Worm (Caenorhabditis elegans) whole organism, midembryonic: ENCODE measurements around the gene col-98.

Experiments
- T22C8.4 ChIP-seq: fragments of 200-800 bp; sonication (Bioruptor generic); IDR thresholded peaks from 2 replicates; pipeline ENCODE4 v1.3.6; 2022; ENCODE audit warnings: missing genetic modification characterization, missing compliant biosample characterization
- cog-1 ChIP-seq: sonication (generic microtip); optimal IDR thresholded peaks from 2 replicates; lab custom pipeline; 2016; ENCODE audit warnings: missing genetic modification characterization, missing compliant biosample characterization
- flt-1 ChIP-seq: fragments of 200-800 bp; sonication (Bioruptor generic); IDR thresholded peaks from 2 replicates; pipeline ENCODE4 v1.3.6; 2022; ENCODE audit warnings: missing genetic modification characterization, missing compliant biosample characterization
- klf-2 ChIP-seq: fragments of 200-800 bp; sonication (Bioruptor generic); conservative IDR thresholded peaks from 2 replicates; pipeline ENCODE4 v1.3.6; 2022; ENCODE audit warnings: missing genetic modification reagents, missing genetic modification characterization, missing compliant biosample characterization
- med-1 ChIP-seq: sonication (generic microtip); optimal IDR thresholded peaks from 2 replicates; lab custom pipeline; 2017; ENCODE audit warnings: missing genetic modification characterization, mild to moderate bottlenecking, missing compliant biosample characterization, antibody characterized with exemption, missing genetic modification reagents; ENCODE audit not compliant: insufficient read depth
- ref-1 ChIP-seq: fragments of 200-800 bp; sonication (Bioruptor generic); conservative IDR thresholded peaks from 2 replicates; pipeline ENCODE4 v1.3.6; 2022; ENCODE audit warnings: missing genetic modification reagents, missing genetic modification characterization, missing compliant biosample characterization
- tab-1 ChIP-seq: fragments of 200-800 bp; sonication (Bioruptor generic); IDR thresholded peaks from 2 replicates; pipeline ENCODE4 v1.3.6; 2022; ENCODE audit warnings: missing genetic modification characterization, missing compliant biosample characterization
- ztf-23 ChIP-seq: fragments of 200-800 bp; sonication (Bioruptor generic); IDR thresholded peaks from 2 replicates; pipeline ENCODE4 v1.3.6; 2022; ENCODE audit warnings: missing genetic modification reagents, missing genetic modification characterization, missing compliant biosample characterization
- ztf-29 ChIP-seq: fragments of 200-800 bp; sonication (Bioruptor generic); IDR thresholded peaks from 2 replicates; pipeline ENCODE4 v1.3.6; 2022; ENCODE audit warnings: missing genetic modification reagents, missing genetic modification characterization, missing compliant biosample characterization

ce11 chrIII:12987418-12987817, 31.4 kb upstream of the col-98 start, which contains the start of gene ZK1010.5:
- no peak for TF ChIP-seq tab-1 (GFP tag; lab: Robert Waterston, UW)
- TF ChIP-seq cog-1 (tag; lab: Kevin White, UChicago), result no peak
- TF ChIP-seq ztf-29 (GFP tag; lab: Robert Waterston, UW), result no peak
- TF ChIP-seq T22C8.4 (GFP tag; lab: Robert Waterston, UW), result 0 out of 2 replicates have a peak, but pooled peaks have one; percentile 38
- no peak for TF ChIP-seq flt-1 (GFP tag; lab: Robert Waterston, UW)
- TF ChIP-seq klf-2 (GFP tag; lab: Robert Waterston, UW), result no peak
- TF ChIP-seq ztf-23 (GFP tag; lab: Robert Waterston, UW), result no peak
- no peak for TF ChIP-seq med-1 (GFP tag; lab: Kevin White, UChicago)
- TF ChIP-seq ref-1 (GFP tag; lab: Robert Waterston, UW), result no peak
